Fruit fly (Drosophila melanogaster) whole organism, embryonic: Measurements from ENCODE around the gene mxc.

Experiments
- Adf1 ChIP-seq: fragments of 200-800 bp; sonication (Bioruptor generic); IDR thresholded peaks from 2 replicates; pipeline ENCODE4 v1.3.6; 2022; ENCODE audit warnings: missing biosample characterization, missing genetic modification characterization
- Asciz ChIP-seq: fragments of 200-800 bp; sonication (Bioruptor generic); optimal IDR thresholded peaks from 2 replicates; lab custom pipeline; 2017; ENCODE audit warnings: missing biosample characterization, mild to moderate bottlenecking, missing genetic modification characterization, missing genetic modification reagents
- B-H2 ChIP-seq: fragments of 200-800 bp; sonication (Bioruptor generic); optimal IDR thresholded peaks from 2 replicates; lab custom pipeline; 2018; ENCODE audit warnings: missing biosample characterization, mild to moderate bottlenecking, missing genetic modification characterization
- Bdp1 ChIP-seq: fragments of 200-800 bp; sonication (Bioruptor generic); optimal IDR thresholded peaks from 3 replicates; lab custom pipeline; 2016; ENCODE audit warnings: missing biosample characterization, missing genetic modification characterization
- CG1024 ChIP-seq: fragments of 200-800 bp; sonication (Bioruptor generic); IDR thresholded peaks from 2 replicates; pipeline ENCODE4 v1.3.6; 2022; ENCODE audit warnings: missing biosample characterization, missing genetic modification characterization
- CG10274 ChIP-seq: fragments of 200-800 bp; sonication (Bioruptor generic); optimal IDR thresholded peaks from 3 replicates; lab custom pipeline; 2017; ENCODE audit warnings: missing biosample characterization, mild to moderate bottlenecking, missing genetic modification characterization
- CG11398 ChIP-seq: fragments of 200-800 bp; sonication (Bioruptor generic); optimal IDR thresholded peaks from 2 replicates; lab custom pipeline; 2016; ENCODE audit warnings: missing biosample characterization, missing genetic modification characterization
- CG12155 ChIP-seq: fragments of 200-800 bp; sonication (Bioruptor generic); optimal IDR thresholded peaks from 3 replicates; lab custom pipeline; 2016; ENCODE audit warnings: missing biosample characterization, missing genetic modification characterization
- CG12299 ChIP-seq: fragments of 200-800 bp; sonication (Bioruptor generic); optimal IDR thresholded peaks from 2 replicates; lab custom pipeline; 2018; ENCODE audit warnings: missing biosample characterization, mild to moderate bottlenecking, missing genetic modification characterization
- CG13624 ChIP-seq: fragments of 200-800 bp; sonication (Bioruptor generic); optimal IDR thresholded peaks from 2 replicates; lab custom pipeline; 2016; ENCODE audit warnings: missing biosample characterization, missing genetic modification characterization
- CG16813 ChIP-seq: fragments of 200-800 bp; sonication (Bioruptor generic); IDR thresholded peaks from 3 replicates; pipeline ENCODE4 v1.3.6; 2022; ENCODE audit warnings: missing biosample characterization, missing genetic modification characterization; ENCODE audit not compliant: partially characterized antibody
- CG18262 ChIP-seq: fragments of 200-800 bp; optimal IDR thresholded peaks from 3 replicates; lab custom pipeline; 2019; ENCODE audit warnings: missing biosample characterization, mild to moderate bottlenecking, missing genetic modification characterization, moderate library complexity
- CG18476 ChIP-seq: fragments of 200-800 bp; sonication (Bioruptor generic); optimal IDR thresholded peaks from 2 replicates; lab custom pipeline; 2016; ENCODE audit warnings: missing biosample characterization, mild to moderate bottlenecking, missing genetic modification characterization
- CG31388 ChIP-seq: fragments of 200-800 bp; sonication (Bioruptor generic); optimal IDR thresholded peaks from 2 replicates; lab custom pipeline; 2016; ENCODE audit warnings: missing biosample characterization, missing genetic modification characterization
- CG4854 ChIP-seq: fragments of 200-800 bp; sonication (Bioruptor generic); optimal IDR thresholded peaks from 2 replicates; lab custom pipeline; 2016; ENCODE audit warnings: missing biosample characterization, missing genetic modification characterization, inconsistent platforms
- CG6175 ChIP-seq: fragments of 200-800 bp; sonication (Bioruptor generic); IDR thresholded peaks from 3 replicates; pipeline ENCODE4 v1.3.6; 2022; ENCODE audit warnings: missing biosample characterization, missing genetic modification characterization
- CG7271 ChIP-seq: fragments of 200-800 bp; sonication (Bioruptor generic); optimal IDR thresholded peaks from 2 replicates; lab custom pipeline; 2018; ENCODE audit warnings: missing biosample characterization, mild to moderate bottlenecking, missing genetic modification characterization, moderate library complexity
- CG7357 ChIP-seq: fragments of 200-800 bp; sonication (Bioruptor generic); IDR thresholded peaks from 3 replicates; pipeline ENCODE4 v1.3.6; 2022; ENCODE audit warnings: missing biosample characterization, missing genetic modification characterization
- CG8924 ChIP-seq: fragments of 200-800 bp; optimal IDR thresholded peaks from 3 replicates; lab custom pipeline; 2019; ENCODE audit warnings: missing biosample characterization, mild to moderate bottlenecking, missing genetic modification characterization, moderate library complexity
- CG9797 ChIP-seq: fragments of 200-800 bp; sonication (Bioruptor generic); optimal IDR thresholded peaks from 3 replicates; lab custom pipeline; 2018; ENCODE audit warnings: missing biosample characterization, mild to moderate bottlenecking, missing genetic modification characterization
- CoRest ChIP-seq: fragments of 200-800 bp; sonication (Bioruptor generic); optimal IDR thresholded peaks from 3 replicates; lab custom pipeline; 2018; ENCODE audit warnings: missing biosample characterization, mild to moderate bottlenecking, missing genetic modification characterization, moderate library complexity
- D19B ChIP-seq: fragments of 200-800 bp; sonication (Bioruptor generic); optimal IDR thresholded peaks from 2 replicates; lab custom pipeline; 2017; ENCODE audit warnings: missing biosample characterization, mild to moderate bottlenecking, missing genetic modification characterization
- Mrtf ChIP-seq: fragments of 200-800 bp; sonication (Bioruptor generic); IDR thresholded peaks from 3 replicates; pipeline ENCODE4 v1.3.6; 2022; ENCODE audit warnings: missing biosample characterization, missing genetic modification characterization
- Ravus ChIP-seq: fragments of 200-800 bp; sonication (Bioruptor generic); IDR thresholded peaks from 2 replicates; pipeline ENCODE4 v1.3.6; 2022; ENCODE audit warnings: missing biosample characterization, missing genetic modification characterization
- Rfx ChIP-seq: fragments of 200-800 bp; sonication (Bioruptor generic); IDR thresholded peaks from 2 replicates; pipeline ENCODE4 v1.3.6; 2022; ENCODE audit warnings: missing biosample characterization, missing genetic modification characterization
- Tbp ChIP-seq: fragments of >200 bp; optimal IDR thresholded peaks from 2 replicates; lab custom pipeline; 2018; ENCODE audit warnings: missing biosample characterization, missing genetic modification characterization
- Vsx1 ChIP-seq: fragments of 200-800 bp; sonication (Bioruptor generic); optimal IDR thresholded peaks from 2 replicates; lab custom pipeline; 2017; ENCODE audit warnings: missing biosample characterization, mild to moderate bottlenecking, missing genetic modification characterization, missing genetic modification reagents
- amos ChIP-seq: fragments of 200-800 bp; sonication (Bioruptor generic); IDR thresholded peaks from 2 replicates; pipeline ENCODE4 v1.3.6; 2022; ENCODE audit warnings: missing biosample characterization, missing genetic modification characterization; ENCODE audit not compliant: partially characterized antibody
- bab2 ChIP-seq: fragments of 200-800 bp; sonication (Bioruptor generic); optimal IDR thresholded peaks from 2 replicates; lab custom pipeline; 2016; ENCODE audit warnings: missing biosample characterization, missing genetic modification characterization
- crc ChIP-seq: fragments of 200-800 bp; sonication (Bioruptor generic); optimal IDR thresholded peaks from 2 replicates; lab custom pipeline; 2016; ENCODE audit warnings: missing biosample characterization, missing genetic modification characterization
- da ChIP-seq: fragments of 200-800 bp; sonication (Bioruptor generic); optimal IDR thresholded peaks from 2 replicates; lab custom pipeline; 2016; ENCODE audit warnings: missing biosample characterization, missing genetic modification characterization
- dmrt11E ChIP-seq: fragments of 200-800 bp; sonication (Bioruptor generic); optimal IDR thresholded peaks from 3 replicates; lab custom pipeline; 2018; ENCODE audit warnings: missing biosample characterization, mild to moderate bottlenecking, missing genetic modification characterization, moderate library complexity
- ewg ChIP-seq: fragments of 200-800 bp; sonication (Bioruptor generic); optimal IDR thresholded peaks from 3 replicates; lab custom pipeline; 2017; ENCODE audit warnings: mild to moderate bottlenecking, missing biosample characterization, missing genetic modification reagents, missing genetic modification characterization
- fru ChIP-seq: fragments of >200 bp; optimal IDR thresholded peaks from 2 replicates; lab custom pipeline; 2017
- hbn ChIP-seq: fragments of 200-800 bp; sonication (Bioruptor generic); IDR thresholded peaks from 2 replicates; pipeline ENCODE4 v1.3.6; 2022; ENCODE audit warnings: missing biosample characterization, missing genetic modification characterization; ENCODE audit not compliant: partially characterized antibody
- lbe ChIP-seq: fragments of 200-800 bp; sonication (Bioruptor generic); optimal IDR thresholded peaks from 2 replicates; lab custom pipeline; 2016; ENCODE audit warnings: missing biosample characterization, mild to moderate bottlenecking, missing genetic modification characterization
- lmd ChIP-seq: fragments of 200-800 bp; sonication (Bioruptor generic); IDR thresholded peaks from 2 replicates; pipeline ENCODE4 v1.3.6; 2022; ENCODE audit warnings: missing biosample characterization, missing genetic modification characterization
- lola ChIP-seq, 3 experiments: fragments of >200 bp in 2 of 3; fragments of 200-800 bp in 1 of 3; sonication (Bioruptor generic) in 1 of 3; optimal IDR thresholded peaks; 2 replicates each; lab custom pipeline; 2017 to 2019; ENCODE audit warnings: missing biosample characterization in 3 of 3, missing genetic modification characterization in 3 of 3, mild to moderate bottlenecking in 1 of 3, moderate library complexity in 1 of 3
- luna ChIP-seq: fragments of 200-800 bp; sonication (Bioruptor generic); optimal IDR thresholded peaks from 2 replicates; lab custom pipeline; 2016; ENCODE audit warnings: missing biosample characterization, missing genetic modification characterization
- mirr ChIP-seq: fragments of 200-800 bp; sonication (Bioruptor generic); optimal IDR thresholded peaks from 3 replicates; lab custom pipeline; 2018; ENCODE audit warnings: missing biosample characterization, mild to moderate bottlenecking, missing genetic modification characterization
- pb ChIP-seq: fragments of 200-800 bp; sonication (Bioruptor generic); optimal IDR thresholded peaks from 3 replicates; lab custom pipeline; 2016; ENCODE audit warnings: missing biosample characterization, missing genetic modification characterization
- run ChIP-seq: fragments of 200-800 bp; sonication (Bioruptor generic); optimal IDR thresholded peaks from 3 replicates; lab custom pipeline; 2018; ENCODE audit warnings: missing biosample characterization, mild to moderate bottlenecking, missing genetic modification characterization
- seq ChIP-seq: fragments of 200-800 bp; sonication (Bioruptor generic); IDR thresholded peaks from 2 replicates; pipeline ENCODE4 v1.3.6; 2022; ENCODE audit warnings: missing biosample characterization, missing genetic modification characterization
- sna ChIP-seq: fragments of 200-800 bp; sonication (Bioruptor generic); IDR thresholded peaks from 2 replicates; pipeline ENCODE4 v1.3.6; 2022; ENCODE audit warnings: missing biosample characterization, missing genetic modification characterization; ENCODE audit not compliant: partially characterized antibody
- tgo ChIP-seq: fragments of 200-800 bp; sonication (Bioruptor generic); IDR thresholded peaks from 3 replicates; pipeline ENCODE4 v1.3.6; 2022; ENCODE audit warnings: missing biosample characterization, missing genetic modification characterization
- tio ChIP-seq: fragments of 200-800 bp; sonication (Bioruptor generic); optimal IDR thresholded peaks from 2 replicates; lab custom pipeline; 2017; ENCODE audit warnings: missing biosample characterization, missing genetic modification characterization, inconsistent platforms
- trh ChIP-seq: fragments of 200-800 bp; sonication (Bioruptor generic); optimal IDR thresholded peaks from 2 replicates; lab custom pipeline; 2016; ENCODE audit warnings: missing biosample characterization, missing genetic modification characterization
- wdn ChIP-seq: fragments of 200-800 bp; sonication (Bioruptor generic); IDR thresholded peaks from 2 replicates; pipeline ENCODE4 v1.3.6; 2022; ENCODE audit warnings: missing biosample characterization, missing genetic modification characterization
- zfh1 ChIP-seq: fragments of 200-800 bp; sonication (Bioruptor generic); IDR thresholded peaks from 3 replicates; pipeline ENCODE4 v1.3.6; 2022; ENCODE audit warnings: missing biosample characterization, missing genetic modification characterization

Gene mxc

DNA sequence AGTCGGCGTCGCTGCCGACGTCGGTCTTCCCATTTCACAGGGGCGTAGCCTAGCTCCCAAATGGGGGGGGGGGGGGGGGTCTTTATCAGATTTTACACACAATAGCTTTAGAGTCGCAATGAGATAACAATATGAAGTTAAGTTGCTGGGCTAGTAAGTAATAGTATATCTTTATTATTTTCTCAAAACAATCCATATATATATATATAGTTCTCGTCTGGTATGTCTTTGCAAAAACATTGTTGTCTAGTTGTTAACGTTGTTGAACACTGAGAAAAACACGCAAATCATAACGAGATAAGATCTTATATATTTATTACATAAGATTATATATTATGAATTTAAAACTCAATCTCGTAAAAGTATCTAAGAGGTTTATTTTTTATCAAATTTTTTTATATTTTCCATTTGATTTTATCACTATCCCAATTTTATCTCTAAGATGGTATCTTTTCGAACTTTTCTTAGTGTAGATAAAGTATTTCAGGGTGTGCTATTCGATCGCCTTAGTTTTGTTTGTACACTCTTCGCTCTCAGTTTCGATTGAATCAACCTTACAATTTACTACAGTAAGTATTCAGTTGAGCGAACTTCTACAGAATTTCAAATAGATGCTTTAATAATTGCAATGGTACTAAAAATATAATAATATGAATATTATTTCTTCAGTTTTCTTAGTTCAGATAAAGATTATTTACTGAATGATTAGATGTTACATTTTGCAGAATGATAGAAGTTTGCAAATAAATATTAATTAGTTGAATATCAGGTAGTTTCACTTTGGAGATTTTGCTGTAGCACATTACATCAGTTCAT, 41.2 kb downstream of the mxc start (continued):
- TF ChIP-seq crc: no peak
- TF ChIP-seq Adf1 (GFP tag; lab: Robert Waterston, UW): peak; percentile 96
- TF ChIP-seq sna (GFP tag; lab: Robert Waterston, UW): no peak
- peak; percentile 83 for TF ChIP-seq B-H2 (GFP tag; lab: Kevin White, UChicago)
- TF ChIP-seq CG10274 (GFP tag; lab: Kevin White, UChicago): peak; percentile 67
- TF ChIP-seq CG7357 (GFP tag; lab: Robert Waterston, UW): peak; percentile 69
- no peak for TF ChIP-seq CG9797
- peak; percentile 82 for TF ChIP-seq CG6175 (GFP tag; lab: Robert Waterston, UW)
- peak; percentile 24 for TF ChIP-seq dmrt11E (tag; lab: Kevin White, UChicago)
- TF ChIP-seq CG13624 (GFP tag; lab: Kevin White, UChicago): peak; percentile 18
- no peak for TF ChIP-seq fru (lab: Kevin White, UChicago)
- peak; percentile 66; the same call in 2 of the 3 replicates for TF ChIP-seq zfh1 (GFP tag; lab: Robert Waterston, UW)
- peak; percentile 84 for TF ChIP-seq CG8924 (tag; lab: Kevin White, UChicago)
- peak; percentile 67 for TF ChIP-seq Ravus (GFP tag; lab: Robert Waterston, UW)
- TF ChIP-seq Vsx1 (GFP tag; lab: Kevin White, UChicago): no peak
- TF ChIP-seq hbn (GFP tag; lab: Robert Waterston, UW): no peak
- peak; percentile 31 for TF ChIP-seq Bdp1 (GFP tag; lab: Kevin White, UChicago)
- peak in 1 of 3 experiments; percentile 35 for TF ChIP-seq lola (GFP tag; optimal IDR thresholded peaks at IDR 0.05; lab: Kevin White, UChicago)
- no peak for TF ChIP-seq CG4854 (GFP tag; lab: Kevin White, UChicago)
- TF ChIP-seq CG11398: no peak
- peak; percentile 19 for TF ChIP-seq CG12155 (GFP tag; lab: Kevin White, UChicago)
- TF ChIP-seq wdn (GFP tag; lab: Robert Waterston, UW): peak; percentile 92
- TF ChIP-seq D19B (GFP tag; lab: Kevin White, UChicago): peak; percentile 73
- TF ChIP-seq bab2 (GFP tag; lab: Kevin White, UChicago): peak; percentile 11
- TF ChIP-seq ewg (GFP tag; lab: Kevin White, UChicago): peak; percentile 12
- TF ChIP-seq CG12299 (tag; lab: Kevin White, UChicago): peak; percentile 55
- TF ChIP-seq CG16813 (GFP tag; lab: Robert Waterston, UW): no peak
- TF ChIP-seq CG7271: no peak
- no peak for TF ChIP-seq run (tag; lab: Kevin White, UChicago)
- TF ChIP-seq da (GFP tag; lab: Kevin White, UChicago): no peak
- peak; percentile 76 for TF ChIP-seq CoRest (tag; lab: Kevin White, UChicago)
- no peak for TF ChIP-seq pb (GFP tag; lab: Kevin White, UChicago)
- no peak for TF ChIP-seq CG18476 (GFP tag; lab: Kevin White, UChicago)
- peak; percentile 98 for TF ChIP-seq Rfx (GFP tag; lab: Robert Waterston, UW)
- no peak for TF ChIP-seq lbe (GFP tag; lab: Kevin White, UChicago)
- peak; percentile 80; the same call in 1 of the 2 replicates for TF ChIP-seq lmd
- TF ChIP-seq CG31388 (GFP tag; lab: Kevin White, UChicago): no peak
- TF ChIP-seq Asciz: no peak
- TF ChIP-seq CG18262 (tag; lab: Kevin White, UChicago): peak; percentile 64
- peak; percentile 77 for TF ChIP-seq mirr
- TF ChIP-seq seq (GFP tag; lab: Robert Waterston, UW): no peak
- TF ChIP-seq Mrtf: peak; percentile 81; the same call in 2 of the 3 replicates
- peak; percentile 82; the same call in 2 of the 3 replicates for TF ChIP-seq tgo (GFP tag; lab: Robert Waterston, UW)
- TF ChIP-seq amos (GFP tag; lab: Robert Waterston, UW): no peak
- TF ChIP-seq trh (GFP tag; lab: Kevin White, UChicago): no peak
- TF ChIP-seq CG1024 (GFP tag; lab: Robert Waterston, UW): no peak
- TF ChIP-seq tio (GFP tag; lab: Kevin White, UChicago): no peak
- peak; percentile 16 for TF ChIP-seq luna
- TF ChIP-seq Tbp: no peak
